Worm (Caenorhabditis elegans): Measurements from ENCODE around the gene F35H8.4.

The F35H8.4 gene

ce11 chrII:9594924-9595323 is 35.1 kb upstream of the F35H8.4 start, which contains the start of gene E02H1.5:
TSS of gene E02H1.5 (plus strand) at chrII:9595224.
- TF ChIP-seq dao-5 (tag; optimal IDR thresholded peaks at IDR 0.05) = no peak
- TF ChIP-seq him-1 (tag; optimal IDR thresholded peaks at IDR 0.05) = no peak
- no peak for TF ChIP-seq W03F9.2 (tag; optimal IDR thresholded peaks at IDR 0.05)

DNA sequence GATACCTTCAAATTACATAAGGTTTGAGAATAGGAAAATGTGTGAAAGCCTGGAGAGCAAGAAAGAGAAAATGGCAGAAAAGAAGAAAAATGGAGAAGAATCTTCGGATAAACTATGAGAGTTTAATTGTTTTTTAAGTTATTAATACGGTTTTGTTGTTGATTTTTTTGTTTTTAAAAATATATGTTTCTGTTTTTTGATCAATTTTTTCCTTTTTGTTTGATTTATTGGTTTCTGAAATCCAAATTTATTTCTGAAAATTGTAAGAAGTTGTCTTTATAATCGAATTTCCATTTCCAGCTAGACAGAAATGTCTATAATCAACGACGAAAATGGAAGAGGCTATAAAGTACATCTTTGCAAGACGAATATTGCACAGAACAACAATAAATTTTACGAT is 32.9 kb upstream of the F35H8.4 start, which contains the start of gene parp-2:
Gene parp-2, plus strand, starts transcription at position 301 of the 400 bp plus-strand sequence.
- TF ChIP-seq him-1 (tag; optimal IDR thresholded peaks at IDR 0.05) = no peak
- no peak for TF ChIP-seq W03F9.2 (tag; optimal IDR thresholded peaks at IDR 0.05)
- no peak for TF ChIP-seq dao-5 (tag; optimal IDR thresholded peaks at IDR 0.05)

DNA sequence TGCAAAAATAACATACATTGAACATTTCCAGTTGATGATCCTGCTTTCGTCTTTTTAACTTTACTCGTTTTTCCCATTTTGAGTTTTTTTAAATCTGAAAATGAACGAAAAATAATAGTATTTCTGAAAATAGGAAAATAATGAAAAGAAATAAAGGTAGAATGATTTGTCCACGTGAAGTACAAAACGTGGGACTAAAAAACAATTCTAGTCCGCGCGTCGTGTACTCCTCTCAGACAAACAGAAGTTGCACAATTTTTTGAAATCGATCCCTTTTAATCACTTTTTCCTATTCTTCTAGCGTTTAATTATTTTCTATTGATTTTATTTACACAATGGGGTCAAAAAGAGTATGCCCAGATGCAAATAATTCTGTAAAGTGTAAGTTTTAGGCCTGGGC is 31.2 kb upstream of the F35H8.4 start, which contains the start of the genes E02H1.1 and tag-124:
Gene E02H1.1, minus strand, starts transcription at position 94 of the 400 bp plus-strand sequence.
Gene tag-124, plus strand, starts transcription at position 222 of the 400 bp plus-strand sequence.
- TF ChIP-seq him-1 (tag; optimal IDR thresholded peaks at IDR 0.05) (no peak), W03F9.2 (tag; optimal IDR thresholded peaks at IDR 0.05) (peak; percentile 55)

DNA sequence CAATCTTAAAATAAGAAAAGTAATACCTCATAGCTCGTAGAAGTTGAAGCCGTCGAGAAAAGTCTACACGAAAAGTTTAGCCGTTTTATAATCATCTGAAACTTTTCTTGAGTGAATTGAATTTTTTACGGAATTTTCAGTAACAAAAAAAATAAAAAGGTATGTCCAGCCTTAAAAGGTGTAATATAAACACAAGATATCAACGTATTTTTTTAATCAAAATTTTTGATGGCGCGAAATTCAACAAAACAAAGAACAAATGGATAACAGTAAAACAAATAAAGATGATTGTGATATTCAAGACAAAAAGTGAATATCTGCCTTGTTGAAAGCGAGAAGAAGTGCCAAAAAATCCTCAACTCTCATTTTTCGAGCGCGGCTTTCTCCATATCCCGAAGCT is 29.8 kb upstream of the F35H8.4 start, which contains the start of gene eral-1:
Gene eral-1, minus strand, starts transcription at position 101 of the 400 bp plus-strand sequence.
- TF ChIP-seq W03F9.2 (tag; optimal IDR thresholded peaks at IDR 0.05) (no peak), dao-5 (tag; optimal IDR thresholded peaks at IDR 0.05) (no peak), him-1 (tag; optimal IDR thresholded peaks at IDR 0.05) (no peak)

DNA sequence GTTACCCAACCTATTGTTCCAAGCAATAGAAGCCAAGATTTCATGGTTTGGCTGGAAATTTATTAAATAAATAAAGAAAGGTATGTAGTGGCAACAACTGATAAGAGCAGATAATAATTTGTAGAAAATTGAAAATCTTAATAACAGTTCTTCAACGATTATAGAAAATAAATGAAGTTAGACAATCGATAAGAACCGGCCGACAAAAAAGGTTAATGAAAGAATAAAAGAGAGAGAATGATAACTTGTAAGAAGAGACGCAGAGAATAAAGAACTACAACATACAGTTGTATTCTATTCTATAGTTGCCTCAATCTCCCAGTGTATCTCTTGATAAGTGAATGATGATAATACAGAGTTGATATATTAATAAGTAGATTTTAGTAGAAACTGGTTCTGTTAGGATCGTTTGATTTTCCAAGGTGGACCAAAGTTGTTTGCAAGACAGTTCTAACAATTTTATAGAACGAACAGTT is 26.9 kb upstream of the F35H8.4 start, which contains the start of gene ugt-58:
Gene ugt-58, minus strand, starts transcription at position 51 of the 476 bp plus-strand sequence.
- no peak for TF ChIP-seq him-1 (tag; optimal IDR thresholded peaks at IDR 0.05)
- TF ChIP-seq dao-5 (tag; optimal IDR thresholded peaks at IDR 0.05) = no peak
- no peak for TF ChIP-seq W03F9.2 (tag; optimal IDR thresholded peaks at IDR 0.05)

DNA sequence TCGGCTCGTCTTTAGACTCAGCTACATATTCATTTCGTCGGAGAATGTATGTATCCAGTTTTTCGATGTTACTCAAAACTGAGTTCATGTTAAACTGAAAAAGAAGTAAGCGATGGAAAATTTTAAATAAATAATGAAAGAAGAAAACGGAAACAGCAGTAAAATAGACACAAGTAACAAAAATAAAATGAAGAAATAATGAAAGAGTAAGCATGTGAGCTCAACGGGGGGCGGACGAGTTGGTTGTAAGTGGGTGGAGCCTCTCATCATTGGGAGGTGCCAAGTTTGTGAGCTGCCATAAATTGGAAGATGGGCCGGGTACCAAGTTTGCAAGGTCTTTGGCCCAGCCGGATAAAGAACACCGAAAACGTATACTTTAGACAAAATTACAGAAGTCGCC is 23.6 kb upstream of the F35H8.4 start, which contains the start of gene wee-1.1:
Gene wee-1.1, minus strand, starts transcription at position 101 of the 400 bp plus-strand sequence.
- TF ChIP-seq W03F9.2 (tag; optimal IDR thresholded peaks at IDR 0.05) = no peak
- TF ChIP-seq dao-5 (tag; optimal IDR thresholded peaks at IDR 0.05) = no peak
- TF ChIP-seq him-1 (tag; optimal IDR thresholded peaks at IDR 0.05) = no peak

ce11 chrII:9577630-9578029 is 17.8 kb upstream of the F35H8.4 start:
- no peak for TF ChIP-seq him-1 (tag; optimal IDR thresholded peaks at IDR 0.05)
- TF ChIP-seq dao-5 (tag; optimal IDR thresholded peaks at IDR 0.05) = no peak
- no peak for TF ChIP-seq W03F9.2 (tag; optimal IDR thresholded peaks at IDR 0.05)

DNA sequence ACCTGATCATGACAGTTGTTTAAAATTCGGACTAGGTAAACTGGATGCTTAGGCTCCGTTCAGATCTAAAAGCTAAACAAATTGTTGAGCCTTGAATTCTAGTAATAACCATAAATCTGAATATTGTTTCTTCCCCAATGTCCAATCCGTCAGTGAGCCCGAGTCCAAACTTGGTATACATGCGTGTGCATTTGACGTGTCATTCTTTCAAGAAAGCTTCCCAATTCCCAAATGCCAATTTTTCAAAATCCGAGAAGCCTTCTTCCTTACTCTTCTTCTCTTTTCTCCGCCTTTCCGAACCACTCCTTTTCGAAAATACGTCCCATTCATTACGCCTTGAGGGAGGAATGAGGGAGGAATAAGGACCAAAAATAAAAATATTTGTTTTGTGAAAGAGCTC is 16.9 kb upstream of the F35H8.4 start:
- TF ChIP-seq dao-5 (tag; optimal IDR thresholded peaks at IDR 0.05) (no peak), him-1 (tag; optimal IDR thresholded peaks at IDR 0.05) (no peak), W03F9.2 (tag; optimal IDR thresholded peaks at IDR 0.05) (no peak)

DNA sequence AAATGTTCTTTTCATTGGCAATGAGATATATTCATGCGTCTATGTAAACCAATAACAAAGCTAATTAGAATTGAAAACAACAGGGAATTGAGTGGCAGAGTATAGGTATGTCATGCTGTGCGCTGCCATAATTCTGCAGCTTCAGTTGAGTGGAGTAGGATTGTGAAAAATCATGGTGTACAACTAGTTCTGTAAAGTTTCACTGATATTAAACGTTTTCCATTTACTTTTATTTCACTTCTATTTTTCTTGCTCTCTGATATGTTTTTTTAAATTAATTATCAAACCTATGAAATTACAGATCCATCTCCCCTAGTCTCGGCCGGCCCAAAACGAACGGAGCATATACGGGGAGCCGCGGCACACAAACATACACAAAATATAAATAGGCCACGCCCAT is 15.8 kb upstream of the F35H8.4 start, which contains the start of gene exc-7:
Gene exc-7, plus strand, starts transcription at position 301 of the 400 bp plus-strand sequence.
- TF ChIP-seq him-1 (tag; optimal IDR thresholded peaks at IDR 0.05) = no peak
- no peak for TF ChIP-seq dao-5 (tag; optimal IDR thresholded peaks at IDR 0.05)
- no peak for TF ChIP-seq W03F9.2 (tag; optimal IDR thresholded peaks at IDR 0.05)

DNA sequence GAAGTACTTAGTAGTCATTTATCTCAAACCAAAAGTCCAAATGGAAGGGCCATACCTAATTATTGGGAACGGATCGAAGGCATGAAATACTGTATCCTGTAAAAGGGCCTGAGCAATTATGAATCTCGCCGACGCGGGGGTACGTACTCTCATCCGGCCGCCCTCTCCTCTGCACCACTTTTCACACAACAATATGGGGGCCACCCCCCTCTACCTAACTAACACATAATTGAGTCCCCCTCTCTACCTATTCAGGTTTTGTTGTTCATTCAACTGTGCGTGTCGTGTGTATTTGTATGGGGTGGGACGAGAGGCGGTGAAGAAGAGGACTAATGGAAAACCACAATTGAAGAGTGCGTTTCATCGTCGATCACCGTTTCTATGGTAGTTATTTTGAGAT is 14.6 kb upstream of the F35H8.4 start:
- TF ChIP-seq dao-5 (tag; optimal IDR thresholded peaks at IDR 0.05) (no peak), him-1 (tag; optimal IDR thresholded peaks at IDR 0.05) (no peak), W03F9.2 (tag; optimal IDR thresholded peaks at IDR 0.05) (no peak)

DNA sequence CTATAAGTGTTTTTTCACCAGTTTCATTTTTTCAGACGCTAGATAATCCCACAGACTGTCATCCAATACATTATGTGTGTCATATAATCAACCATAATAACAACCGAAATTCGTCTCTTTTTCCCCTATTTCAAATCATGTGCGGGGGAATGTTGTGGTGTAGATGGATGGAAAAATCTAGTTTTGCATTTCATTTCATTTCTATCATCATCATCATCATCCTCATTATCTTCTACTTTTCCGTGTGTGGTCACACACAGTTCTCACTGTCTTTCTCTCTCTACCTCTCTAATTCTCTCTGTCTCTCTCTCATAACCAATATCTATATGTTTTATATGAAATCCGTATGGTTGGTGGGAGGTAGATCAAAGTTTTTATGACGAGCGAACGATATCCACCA is 13.6 kb upstream of the F35H8.4 start:
- TF ChIP-seq him-1 (tag; optimal IDR thresholded peaks at IDR 0.05) = no peak
- no peak for TF ChIP-seq dao-5 (tag; optimal IDR thresholded peaks at IDR 0.05)
- no peak for TF ChIP-seq W03F9.2 (tag; optimal IDR thresholded peaks at IDR 0.05)

ce11 chrII:9566045-9566444 is 6.2 kb upstream of the F35H8.4 start:
- TF ChIP-seq dao-5 (tag; optimal IDR thresholded peaks at IDR 0.05) (peak; percentile 80), W03F9.2 (tag; optimal IDR thresholded peaks at IDR 0.05) (no peak), him-1 (tag; optimal IDR thresholded peaks at IDR 0.05) (peak; percentile 49)

ce11 chrII:9560895-9561294 is 1.1 kb upstream of the F35H8.4 start:
- TF ChIP-seq him-1 (tag; optimal IDR thresholded peaks at IDR 0.05) (no peak), W03F9.2 (tag; optimal IDR thresholded peaks at IDR 0.05) (no peak), dao-5 (tag; optimal IDR thresholded peaks at IDR 0.05) (no peak)

DNA sequence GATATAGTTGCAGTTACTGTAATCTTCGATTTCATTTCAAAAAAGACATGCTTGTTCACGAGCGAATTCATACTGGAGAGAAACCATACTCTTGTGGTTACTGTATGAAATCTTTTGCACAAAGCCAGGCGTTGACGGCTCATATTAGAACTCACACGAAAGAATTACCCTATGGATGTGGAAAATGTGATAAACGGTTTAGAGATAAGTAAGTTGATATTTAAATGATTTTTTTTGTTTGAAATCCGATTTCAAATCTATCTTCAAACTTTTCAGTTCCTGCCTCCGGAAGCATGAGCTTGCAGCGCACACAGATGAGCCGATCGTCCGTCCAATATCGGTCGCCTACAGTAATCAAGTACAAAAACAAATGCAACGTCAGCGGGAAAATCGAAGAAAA is 923 bp downstream of the F35H8.4 start:
- TF ChIP-seq dao-5 (tag; optimal IDR thresholded peaks at IDR 0.05) (no peak), him-1 (tag; optimal IDR thresholded peaks at IDR 0.05) (no peak), W03F9.2 (tag; optimal IDR thresholded peaks at IDR 0.05) (no peak)

Data from whole organism, L4/young adult.